Worm (Caenorhabditis elegans) whole organism, early embryonic: ENCODE results near the gene hog-1.

Source experiments
- B0310.2 ChIP-seq: sonication (generic microtip); optimal IDR thresholded peaks from 2 replicates; lab custom pipeline; 2016; ENCODE audit warnings: mild to moderate bottlenecking, missing genetic modification characterization, missing compliant biosample characterization
- aly-1 ChIP-seq: sonication (generic microtip); optimal IDR thresholded peaks from 2 replicates; lab custom pipeline; 2016; ENCODE audit warnings: missing genetic modification characterization, missing compliant biosample characterization
- ama-1 ChIP-seq: fragments of 150-350 bp; optimal IDR thresholded peaks from 2 replicates; lab custom pipeline; 2014
- ceh-36 ChIP-seq: sonication (generic microtip); optimal IDR thresholded peaks from 2 replicates; lab custom pipeline; 2016; ENCODE audit warnings: missing genetic modification characterization, inconsistent platforms, missing compliant biosample characterization
- ets-7 ChIP-seq: sonication (generic microtip); optimal IDR thresholded peaks from 2 replicates; lab custom pipeline; 2016; ENCODE audit warnings: missing genotype, missing genetic modification characterization, missing compliant biosample characterization
- flt-1 ChIP-seq: fragments of 200-800 bp; sonication (Bioruptor generic); IDR thresholded peaks from 2 replicates; pipeline ENCODE4 v1.3.6; 2022; ENCODE audit warnings: missing genetic modification characterization, missing compliant biosample characterization
- hmbx-1 ChIP-seq: sonication (generic microtip); optimal IDR thresholded peaks from 2 replicates; lab custom pipeline; 2016; ENCODE audit warnings: mild to moderate bottlenecking, missing genetic modification characterization, missing compliant biosample characterization
- hmg-4 ChIP-seq: fragments of 200-800 bp; sonication (Bioruptor generic); optimal IDR thresholded peaks from 2 replicates; lab custom pipeline; 2018; ENCODE audit warnings: mild to moderate bottlenecking, missing genetic modification characterization, missing compliant biosample characterization
- hnd-1 ChIP-seq: sonication (generic microtip); optimal IDR thresholded peaks from 2 replicates; lab custom pipeline; 2016; ENCODE audit warnings: missing genetic modification characterization, missing compliant biosample characterization
- pes-1 ChIP-seq: fragments of 200-800 bp; sonication (Bioruptor generic); IDR thresholded peaks from 2 replicates; pipeline ENCODE4 v1.3.6; 2022; ENCODE audit warnings: missing genetic modification reagents, missing genetic modification characterization, missing compliant biosample characterization
- sea-1 ChIP-seq: fragments of 200-800 bp; sonication (Bioruptor generic); conservative IDR thresholded peaks from 2 replicates; pipeline ENCODE4 v1.3.6; 2022; ENCODE audit warnings: missing genetic modification characterization, missing compliant biosample characterization
- tbx-37 ChIP-seq: fragments of 200-800 bp; sonication (Bioruptor generic); conservative IDR thresholded peaks from 2 replicates; pipeline ENCODE4 v1.3.6; 2022; ENCODE audit warnings: missing genetic modification reagents, missing genetic modification characterization, missing compliant biosample characterization
- tra-4 ChIP-seq: sonication (generic microtip); optimal IDR thresholded peaks from 2 replicates; lab custom pipeline; 2017; ENCODE audit warnings: missing genetic modification characterization, missing compliant biosample characterization

DNA sequence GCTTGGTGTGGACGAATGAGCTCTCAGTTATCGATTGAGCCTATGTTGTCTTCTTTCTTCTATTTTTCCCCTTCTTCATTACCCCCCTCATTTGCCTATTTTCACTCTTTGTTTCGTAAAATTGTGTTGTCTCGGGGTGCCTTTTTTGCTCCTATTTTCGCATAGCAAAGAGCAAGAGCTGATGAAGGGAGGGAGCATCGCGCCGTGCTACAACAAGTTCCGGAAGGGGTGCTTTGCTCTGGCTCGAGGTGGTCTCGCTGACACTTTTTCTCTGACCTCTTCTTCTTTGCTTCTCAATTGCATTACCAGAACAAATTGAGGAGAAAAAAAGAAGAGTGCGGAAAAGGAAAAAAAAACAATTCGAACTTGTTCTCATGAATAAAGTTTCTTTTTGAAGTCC is 41.9 kb upstream of the hog-1 start:
- TF ChIP-seq flt-1 (no peak), tbx-37 (GFP tag; lab: Robert Waterston, UW) (no peak), ama-1 (lab: Kevin White, UChicago) (no peak), ceh-36 (no peak), sea-1 (no peak), B0310.2 (no peak), aly-1 (no peak), hnd-1 (tag; lab: Kevin White, UChicago) (no peak), hmbx-1 (no peak), ets-7 (tag; lab: Kevin White, UChicago) (no peak), hmg-4 (GFP tag; lab: Kevin White, UChicago) (no peak), tra-4 (tag; lab: Kevin White, UChicago) (no peak), pes-1 (GFP tag; lab: Robert Waterston, UW) (no peak)
